Worm (Caenorhabditis elegans): Measurements from ENCODE around the gene txt-11.
A peak's percentile ranks its signal among the peaks of the same experiment; 100 is the strongest.

DNA sequence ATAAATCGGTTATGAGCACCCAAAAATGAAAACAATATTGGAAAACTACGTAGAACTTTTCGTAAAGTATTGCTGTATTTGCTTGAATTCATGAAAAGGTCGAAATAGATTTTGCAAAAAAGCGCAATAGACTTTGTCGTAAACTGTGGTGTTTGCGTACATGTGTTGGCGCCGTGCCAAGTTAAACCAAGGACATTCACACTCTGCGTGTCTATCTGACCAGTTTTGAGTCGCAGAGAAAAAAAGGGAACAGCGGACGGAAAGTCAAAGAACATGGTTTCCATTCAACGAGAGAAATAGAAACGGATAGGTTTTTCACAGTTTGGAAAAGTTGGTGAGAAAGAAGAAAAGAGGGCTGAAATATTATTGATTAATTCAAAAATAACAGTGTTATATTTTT lies 22.1 kb upstream of the txt-11 start:
- no peak for TF ChIP-seq nhr-11 (tag; optimal IDR thresholded peaks at IDR 0.05)
- TF ChIP-seq nhr-237 (tag; optimal IDR thresholded peaks at IDR 0.05): no peak
- TF ChIP-seq blmp-1 (tag; optimal IDR thresholded peaks at IDR 0.05; ENCODE audit: insufficient read depth): peak; percentile 29
- no peak for TF ChIP-seq unc-62 (GFP tag; optimal IDR thresholded peaks at IDR 0.05)
- TF ChIP-seq mab-5 (tag; optimal IDR thresholded peaks at IDR 0.05): peak; percentile 18
- TF ChIP-seq nhr-25 (tag; optimal IDR thresholded peaks at IDR 0.05): peak; percentile 96
- TF ChIP-seq ceh-82 (tag; optimal IDR thresholded peaks at IDR 0.05): no peak
- TF ChIP-seq zag-1 (tag; optimal IDR thresholded peaks at IDR 0.05): peak; percentile 42
- peak; percentile 51 to 85 for TF ChIP-seq lsy-2 (tag; optimal IDR thresholded peaks at IDR 0.05)
- TF ChIP-seq egl-27 (tag; optimal IDR thresholded peaks at IDR 0.05): peak; percentile 90
- TF ChIP-seq peb-1 (tag; optimal IDR thresholded peaks at IDR 0.05): no peak
- peak; percentile 89 for TF ChIP-seq fos-1 (tag; optimal IDR thresholded peaks at IDR 0.05)

Data from whole organism, L2 larva.